Fruit fly (Drosophila melanogaster) whole organism: ENCODE measurements around the gene MED11.

Source experiments
- CG8478 ChIP-seq: fragments of >200 bp; optimal IDR thresholded peaks from 2 replicates; lab custom pipeline; 2018; ENCODE audit warnings: inconsistent platforms
- Dll ChIP-seq: fragments of >200 bp; optimal IDR thresholded peaks from 2 replicates; lab custom pipeline; 2017
- EcR ChIP-seq, 2 experiments: fragments of >200 bp; optimal IDR thresholded peaks; 2 replicates each; lab custom pipeline; 2017; ENCODE audit warnings: missing biosample characterization in 2 of 2, missing genetic modification characterization in 2 of 2, missing genetic modification reagents in 2 of 2
- pan ChIP-seq: fragments of >200 bp; optimal IDR thresholded peaks from 2 replicates; lab custom pipeline; 2017
- psq ChIP-seq: fragments of >200 bp; optimal IDR thresholded peaks from 2 replicates; lab custom pipeline; 2017
- usp ChIP-seq: fragments of >200 bp; optimal IDR thresholded peaks from 2 replicates; lab custom pipeline; 2017; ENCODE audit warnings: missing biosample characterization, missing genetic modification characterization, mixed read lengths

MED11 gene

dm6 chr3L:18769782-18770181, 24.1 kb downstream of the MED11 start:
- TF ChIP-seq pan (lab: Kevin White, UChicago) (no peak), CG8478 (no peak), Dll (no peak), EcR (GFP tag; optimal IDR thresholded peaks at IDR 0.05; lab: Kevin White, UChicago) (no peak), psq (lab: Kevin White, UChicago) (no peak), usp (GFP tag; lab: Kevin White, UChicago) (no peak)

dm6 chr3L:18771095-18772013, 25.7 kb downstream of the MED11 start:
- TF ChIP-seq CG8478 (no peak), Dll (peak; percentile 78)

- TF ChIP-seq CG8478 (no peak), psq (lab: Kevin White, UChicago) (no peak), EcR (GFP tag; optimal IDR thresholded peaks at IDR 0.05; lab: Kevin White, UChicago) (no peak), pan (lab: Kevin White, UChicago) (no peak), usp (GFP tag; lab: Kevin White, UChicago) (no peak), Dll (no peak)
Observed at dm6 chr3L:18772014-18772560, 26.4 kb downstream of the MED11 start.

- no peak for TF ChIP-seq EcR (GFP tag; optimal IDR thresholded peaks at IDR 0.05; lab: Kevin White, UChicago)
- TF ChIP-seq pan (lab: Kevin White, UChicago), result no peak
- no peak for TF ChIP-seq usp (GFP tag; lab: Kevin White, UChicago)
- no peak for TF ChIP-seq CG8478
- no peak for TF ChIP-seq psq (lab: Kevin White, UChicago)
- no peak for TF ChIP-seq Dll
Observed at dm6 chr3L:18781653-18782629, 36.3 kb downstream of the MED11 start.

- TF ChIP-seq EcR (GFP tag; optimal IDR thresholded peaks at IDR 0.05; lab: Kevin White, UChicago) (no peak), usp (GFP tag; lab: Kevin White, UChicago) (no peak), pan (lab: Kevin White, UChicago) (no peak), CG8478 (no peak), Dll (no peak), psq (lab: Kevin White, UChicago) (no peak)
Observed at dm6 chr3L:18782653-18783052, 37.0 kb downstream of the MED11 start.

dm6 chr3L:18783544-18783943, 37.9 kb downstream of the MED11 start:
- TF ChIP-seq usp (GFP tag; lab: Kevin White, UChicago), result no peak
- no peak for TF ChIP-seq psq (lab: Kevin White, UChicago)
- TF ChIP-seq EcR (GFP tag; optimal IDR thresholded peaks at IDR 0.05; lab: Kevin White, UChicago), result no peak
- TF ChIP-seq pan (lab: Kevin White, UChicago), result no peak
- TF ChIP-seq CG8478, result no peak
- no peak for TF ChIP-seq Dll

- TF ChIP-seq Dll, result no peak
- no peak for TF ChIP-seq usp (GFP tag; lab: Kevin White, UChicago)
- no peak for TF ChIP-seq psq (lab: Kevin White, UChicago)
- no peak for TF ChIP-seq EcR (GFP tag; optimal IDR thresholded peaks at IDR 0.05; lab: Kevin White, UChicago)
Observed at dm6 chr3L:18784562-18784961, 38.9 kb downstream of the MED11 start.

- TF ChIP-seq CG8478 (no peak), usp (GFP tag; lab: Kevin White, UChicago) (no peak), Dll (no peak), pan (lab: Kevin White, UChicago) (no peak), EcR (GFP tag; optimal IDR thresholded peaks at IDR 0.05; lab: Kevin White, UChicago) (no peak), psq (lab: Kevin White, UChicago) (no peak)
Observed at dm6 chr3L:18786066-18786426, 40.4 kb downstream of the MED11 start.

- TF ChIP-seq EcR (GFP tag; optimal IDR thresholded peaks at IDR 0.05; lab: Kevin White, UChicago) (no peak), Dll (no peak), CG8478 (no peak), usp (GFP tag; lab: Kevin White, UChicago) (no peak), psq (lab: Kevin White, UChicago) (no peak), pan (lab: Kevin White, UChicago) (no peak)
Observed at dm6 chr3L:18786427-18787104, 40.9 kb downstream of the MED11 start.

dm6 chr3L:18787882-18788281, 42.2 kb downstream of the MED11 start:
- TF ChIP-seq psq (lab: Kevin White, UChicago), result no peak
- TF ChIP-seq EcR (GFP tag; optimal IDR thresholded peaks at IDR 0.05; lab: Kevin White, UChicago), result no peak
- no peak for TF ChIP-seq pan (lab: Kevin White, UChicago)
- no peak for TF ChIP-seq usp (GFP tag; lab: Kevin White, UChicago)
- no peak for TF ChIP-seq Dll
- TF ChIP-seq CG8478, result no peak
